Worm (Caenorhabditis elegans) whole organism, mixed stage, embryonic: ENCODE data around the gene irld-21.

Experiments
- M03D4.4 ChIP-seq: sonication (generic microtip); optimal IDR thresholded peaks from 2 replicates; lab custom pipeline; 2017; ENCODE audit warnings: mild to moderate bottlenecking, missing genetic modification characterization, missing compliant biosample characterization
- bed-3 ChIP-seq: fragments of 200-800 bp; sonication (Bioruptor generic); optimal IDR thresholded peaks from 3 replicates; lab custom pipeline; 2018; ENCODE audit warnings: mild to moderate bottlenecking, missing genetic modification characterization, moderate library complexity, missing compliant biosample characterization
- blmp-1 ChIP-seq: fragments of 150-350 bp; optimal IDR thresholded peaks from 2 replicates; lab custom pipeline; 2014; ENCODE audit warnings: missing biosample characterization, missing genetic modification characterization
- flh-1 ChIP-seq: fragments of 200-800 bp; sonication (Bioruptor generic); optimal IDR thresholded peaks from 2 replicates; lab custom pipeline; 2018; ENCODE audit warnings: mild to moderate bottlenecking, missing genetic modification characterization, moderate library complexity, missing compliant biosample characterization
- lsy-2 ChIP-seq: fragments of 150-350 bp; optimal IDR thresholded peaks from 2 replicates; lab custom pipeline; 2014; ENCODE audit warnings: missing biosample characterization, missing genetic modification characterization
- nhr-237 ChIP-seq: fragments of 150-350 bp; optimal IDR thresholded peaks from 2 replicates; lab custom pipeline; 2014; ENCODE audit warnings: missing biosample characterization, missing genetic modification characterization
- nhr-28 ChIP-seq: fragments of 150-350 bp; optimal IDR thresholded peaks from 2 replicates; lab custom pipeline; 2014; ENCODE audit warnings: missing biosample characterization, missing genetic modification characterization
- nhr-76 ChIP-seq: sonication (generic microtip); optimal IDR thresholded peaks from 2 replicates; lab custom pipeline; 2017; ENCODE audit warnings: missing biosample characterization, missing genetic modification characterization
- pha-4 ChIP-seq: fragments of 150-350 bp; optimal IDR thresholded peaks from 2 replicates; lab custom pipeline; 2018; ENCODE audit warnings: missing biosample characterization, missing genetic modification reagents, missing genetic modification characterization
- snpc-4 ChIP-seq: fragments of 150-350 bp; optimal IDR thresholded peaks from 2 replicates; lab custom pipeline; 2014; ENCODE audit warnings: missing biosample characterization, missing genetic modification characterization
- tbx-8 ChIP-seq: fragments of 200-800 bp; sonication (Bioruptor generic); optimal IDR thresholded peaks from 2 replicates; lab custom pipeline; 2018; ENCODE audit warnings: mild to moderate bottlenecking, missing genetic modification characterization, moderate library complexity, missing compliant biosample characterization
- unc-62 ChIP-seq: fragments of 150-350 bp; optimal IDR thresholded peaks from 2 replicates; lab custom pipeline; 2014; ENCODE audit warnings: missing biosample characterization, missing genetic modification reagents, missing genetic modification characterization
- ztf-11 ChIP-seq: fragments of 150-350 bp; optimal IDR thresholded peaks from 2 replicates; lab custom pipeline; 2014; ENCODE audit warnings: missing biosample characterization, missing genetic modification characterization

DNA sequence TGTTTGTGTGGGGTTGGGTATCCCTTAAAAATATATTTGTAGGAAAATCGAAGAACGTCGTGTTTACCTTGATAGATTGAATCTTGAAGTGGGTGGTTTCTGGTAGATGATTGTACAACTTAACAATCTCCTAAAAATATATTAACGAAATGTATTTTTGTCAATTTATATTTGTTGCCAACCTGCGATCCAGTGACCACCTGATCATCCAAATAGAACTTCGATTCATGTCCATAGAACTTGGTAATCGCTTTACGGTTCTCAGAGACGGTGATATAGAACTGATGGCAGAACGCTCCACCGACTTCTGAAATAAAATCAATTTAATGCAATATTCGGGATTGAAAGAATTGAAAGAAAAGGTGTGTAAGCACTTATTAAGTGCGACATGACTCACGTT is 6.3 kb upstream of the irld-21 start:
- no peak for TF ChIP-seq lsy-2 (tag; lab: Kevin White, UChicago)
- no peak for TF ChIP-seq blmp-1
- no peak for TF ChIP-seq nhr-76
- TF ChIP-seq pha-4 = no peak
- no peak for TF ChIP-seq M03D4.4 (tag; lab: Kevin White, UChicago)
- TF ChIP-seq bed-3 (GFP tag; lab: Kevin White, UChicago) = no peak
- no peak for TF ChIP-seq flh-1 (GFP tag; lab: Kevin White, UChicago)
- TF ChIP-seq snpc-4 (tag; lab: Kevin White, UChicago) = no peak
- no peak for TF ChIP-seq unc-62 (GFP tag; lab: Kevin White, UChicago)
- TF ChIP-seq ztf-11 = no peak
- no peak for TF ChIP-seq tbx-8 (GFP tag; lab: Kevin White, UChicago)
- no peak for TF ChIP-seq nhr-237 (tag; lab: Kevin White, UChicago)
- TF ChIP-seq nhr-28 (tag; lab: Kevin White, UChicago) = no peak
